Worm (Caenorhabditis elegans): Measurements from ENCODE around the gene his-41.

Gene his-41

ce11 chrV:9545238-9545709 lies at the start of gene his-41, which contains the start of gene his-35:
Gene his-41 (plus strand): TSS chrV:9545536.
Gene his-35 (minus strand): TSS chrV:9545288.
- TF ChIP-seq eyg-1 (tag; optimal IDR thresholded peaks at IDR 0.05) (no peak), hlh-30 (tag; optimal IDR thresholded peaks at IDR 0.05; ENCODE audit: insufficient read depth) (no peak), ama-1 (optimal IDR thresholded peaks at IDR 0.05) (no peak), unc-42 (tag; optimal IDR thresholded peaks at IDR 0.05) (no peak), ref-2 (tag; optimal IDR thresholded peaks at IDR 0.05) (no peak), sox-2 (GFP tag; IDR thresholded peaks at IDR 0.05) (no peak), nfya-1 (tag; optimal IDR thresholded peaks at IDR 0.05) (peak; percentile 39), sdc-2 (tag; optimal IDR thresholded peaks at IDR 0.05) (no peak), ztf-16 (tag; optimal IDR thresholded peaks at IDR 0.05) (no peak), npax-4 (tag; optimal IDR thresholded peaks at IDR 0.05) (no peak), pat-9 (tag; optimal IDR thresholded peaks at IDR 0.05) (no peak), ceh-48 (tag; optimal IDR thresholded peaks at IDR 0.05) (peak; percentile 56), ceh-45 (GFP tag; IDR thresholded peaks at IDR 0.05) (no peak), nhr-232 (tag; optimal IDR thresholded peaks at IDR 0.05) (no peak), ceh-14 (tag; optimal IDR thresholded peaks at IDR 0.05) (no peak), pqm-1 (tag; optimal IDR thresholded peaks at IDR 0.05) (no peak), ceh-18 (tag; optimal IDR thresholded peaks at IDR 0.05) (no peak), dve-1 (tag; optimal IDR thresholded peaks at IDR 0.05) (peak; percentile 6), tbx-2 (tag; optimal IDR thresholded peaks at IDR 0.05) (no peak), ceh-2 (tag; optimal IDR thresholded peaks at IDR 0.05) (no peak), hlh-15 (tag; optimal IDR thresholded peaks at IDR 0.05) (no peak), C08G9.2 (tag; optimal IDR thresholded peaks at IDR 0.05) (no peak), rnt-1 (tag; optimal IDR thresholded peaks at IDR 0.05) (peak; percentile 11), unc-55 (GFP tag; optimal IDR thresholded peaks at IDR 0.05) (no peak), odd-2 (tag; optimal IDR thresholded peaks at IDR 0.05) (no peak), ceh-34 (tag; optimal IDR thresholded peaks at IDR 0.05) (no peak), ceh-31 (tag; optimal IDR thresholded peaks at IDR 0.05) (peak; percentile 11)

ce11 chrV:9496742-9497141 lies 48.6 kb upstream of the his-41 start, which contains the start of gene gsnl-1:
Gene gsnl-1 (plus strand): TSS chrV:9497042.
- TF ChIP-seq ttx-3 (tag; optimal IDR thresholded peaks at IDR 0.05) (no peak), lim-6 (tag; optimal IDR thresholded peaks at IDR 0.05) (no peak), ceh-48 (tag; optimal IDR thresholded peaks at IDR 0.05) (no peak), odd-2 (tag; optimal IDR thresholded peaks at IDR 0.05) (no peak), C08G9.2 (tag; optimal IDR thresholded peaks at IDR 0.05) (no peak), ceh-30 (tag; optimal IDR thresholded peaks at IDR 0.05) (no peak), ceh-45 (GFP tag; IDR thresholded peaks at IDR 0.05) (no peak), unc-3 (GFP tag; conservative IDR thresholded peaks at IDR 0.05) (no peak), unc-3 (tag; optimal IDR thresholded peaks at IDR 0.05) (no peak), gmeb-2 (tag; optimal IDR thresholded peaks at IDR 0.05) (no peak), syd-9 (tag; optimal IDR thresholded peaks at IDR 0.05) (no peak), ztf-16 (tag; optimal IDR thresholded peaks at IDR 0.05) (no peak), unc-86 (tag; optimal IDR thresholded peaks at IDR 0.05) (no peak), pat-9 (tag; optimal IDR thresholded peaks at IDR 0.05) (no peak), dve-1 (tag; optimal IDR thresholded peaks at IDR 0.05) (no peak), pha-4 (tag; optimal IDR thresholded peaks at IDR 0.05) (no peak), hlh-13 (GFP tag; optimal IDR thresholded peaks at IDR 0.05) (no peak)

ce11 chrV:9499295-9499694 lies 46.0 kb upstream of the his-41 start:
- no peak for TF ChIP-seq unc-86 (tag; optimal IDR thresholded peaks at IDR 0.05)
- no peak for TF ChIP-seq dmd-4 (tag; optimal IDR thresholded peaks at IDR 0.05; ENCODE audit: borderline replicate concordance)
- TF ChIP-seq nhr-232 (tag; optimal IDR thresholded peaks at IDR 0.05) = no peak
- no peak for TF ChIP-seq ceh-45 (GFP tag; IDR thresholded peaks at IDR 0.05)
- no peak for TF ChIP-seq sox-2 (GFP tag; IDR thresholded peaks at IDR 0.05)
- no peak for TF ChIP-seq hlh-13 (GFP tag; optimal IDR thresholded peaks at IDR 0.05)
- TF ChIP-seq ets-4 (tag; optimal IDR thresholded peaks at IDR 0.05) = no peak
- TF ChIP-seq ceh-30 (tag; optimal IDR thresholded peaks at IDR 0.05) = no peak
- TF ChIP-seq pros-1 (tag; optimal IDR thresholded peaks at IDR 0.05) = no peak

Measured in whole organism, late embryonic.